Worm (Caenorhabditis elegans) whole organism, L4 larva: Measurements from ENCODE around the gene F48F7.3.

Experiments used
- F26F4.8 ChIP-seq: fragments of 200-800 bp; sonication (Bioruptor generic); conservative IDR thresholded peaks from 2 replicates; pipeline ENCODE4 v1.3.6; 2022; ENCODE audit warnings: missing genetic modification characterization, missing compliant biosample characterization
- F37D6.2 ChIP-seq: sonication (generic microtip); optimal IDR thresholded peaks from 2 replicates; lab custom pipeline; 2016; ENCODE audit warnings: mild to moderate bottlenecking, missing genetic modification characterization, missing compliant biosample characterization
- F44E2.7 ChIP-seq: fragments of 200-800 bp; sonication (Bioruptor generic); IDR thresholded peaks from 2 replicates; pipeline ENCODE4 v2.1.2; 2022; ENCODE audit warnings: missing genetic modification characterization, missing compliant biosample characterization
- F49E8.2 ChIP-seq: sonication (generic microtip); optimal IDR thresholded peaks from 2 replicates; lab custom pipeline; 2016; ENCODE audit warnings: missing compliant biosample characterization, mild to moderate bottlenecking, missing genetic modification characterization, borderline replicate concordance
- T26A8.4 ChIP-seq: fragments of 200-800 bp; sonication (Bioruptor generic); IDR thresholded peaks from 2 replicates; pipeline ENCODE4 v1.3.6; 2022; ENCODE audit warnings: missing genetic modification characterization, missing compliant biosample characterization
- Y105C5A.15 ChIP-seq: fragments of 200-800 bp; sonication (Bioruptor generic); IDR thresholded peaks from 2 replicates; pipeline ENCODE4 v1.3.6; 2022; ENCODE audit warnings: missing genetic modification characterization, missing compliant biosample characterization
- Y48G9A.11 ChIP-seq: fragments of 200-800 bp; sonication (Bioruptor generic); IDR thresholded peaks from 2 replicates; pipeline ENCODE4 v1.3.6; 2022; ENCODE audit warnings: missing genetic modification reagents, missing genetic modification characterization, missing compliant biosample characterization
- Y5F2A.4 ChIP-seq: fragments of 200-800 bp; sonication (Bioruptor generic); optimal IDR thresholded peaks from 2 replicates; lab custom pipeline; 2018; ENCODE audit warnings: mild to moderate bottlenecking, missing genetic modification characterization, missing compliant biosample characterization
- ZK546.5 ChIP-seq, 2 experiments: sonication (generic microtip); optimal IDR thresholded peaks; 2 replicates each; lab custom pipeline; 2017; ENCODE audit warnings: missing biosample characterization in 2 of 2, missing genetic modification characterization in 2 of 2
- aly-2 ChIP-seq: sonication (generic microtip); optimal IDR thresholded peaks from 2 replicates; lab custom pipeline; 2018; ENCODE audit warnings: missing biosample characterization, missing genetic modification characterization
- ama-1 ChIP-seq: fragments of 150-350 bp; optimal IDR thresholded peaks from 2 replicates; lab custom pipeline; 2014; ENCODE audit warnings: inconsistent platforms, mixed read lengths
- ceh-28 ChIP-seq: fragments of 150-350 bp; optimal IDR thresholded peaks from 2 replicates; lab custom pipeline; 2014; ENCODE audit warnings: missing biosample characterization, missing genetic modification reagents, missing genetic modification characterization
- ceh-32 ChIP-seq: sonication (generic microtip); optimal IDR thresholded peaks from 2 replicates; lab custom pipeline; 2016; ENCODE audit warnings: mild to moderate bottlenecking, missing genetic modification characterization, missing compliant biosample characterization; ENCODE audit not compliant: poor library complexity
- ceh-44 ChIP-seq: fragments of 200-800 bp; sonication (Bioruptor generic); IDR thresholded peaks from 2 replicates; pipeline ENCODE4 v1.3.6; 2022; ENCODE audit warnings: missing genetic modification reagents, missing genetic modification characterization, missing compliant biosample characterization
- ceh-62 ChIP-seq: sonication (generic microtip); optimal IDR thresholded peaks from 2 replicates; lab custom pipeline; 2017; ENCODE audit warnings: missing biosample characterization, missing genetic modification characterization
- ceh-82 ChIP-seq: sonication (generic microtip); optimal IDR thresholded peaks from 2 replicates; lab custom pipeline; 2017; ENCODE audit warnings: missing biosample characterization, missing genetic modification characterization
- ces-1 ChIP-seq: fragments of 150-350 bp; sonication (generic microtip); optimal IDR thresholded peaks from 4 replicates; lab custom pipeline; 2014; ENCODE audit warnings: missing biosample characterization, missing genetic modification reagents, missing genetic modification characterization
- ctbp-1 ChIP-seq: fragments of 200-800 bp; sonication (Bioruptor generic); IDR thresholded peaks from 2 replicates; pipeline ENCODE4 v1.3.6; 2022; ENCODE audit warnings: missing genetic modification reagents, missing genetic modification characterization, missing compliant biosample characterization
- daf-12 ChIP-seq: fragments of 150-350 bp; optimal IDR thresholded peaks from 2 replicates; lab custom pipeline; 2014; ENCODE audit warnings: missing biosample characterization, missing genetic modification reagents, missing genetic modification characterization
- daf-19 ChIP-seq: fragments of 200-800 bp; sonication (Bioruptor generic); conservative IDR thresholded peaks from 2 replicates; pipeline ENCODE4 v1.3.6; 2022; ENCODE audit warnings: missing genetic modification characterization, missing compliant biosample characterization
- dmd-6 ChIP-seq: fragments of 200-800 bp; sonication (Bioruptor generic); IDR thresholded peaks from 2 replicates; pipeline ENCODE4 v1.3.6; 2022; ENCODE audit warnings: missing genetic modification reagents, missing genetic modification characterization, missing compliant biosample characterization
- dmd-9 ChIP-seq: fragments of 200-800 bp; sonication (Bioruptor generic); IDR thresholded peaks from 2 replicates; pipeline ENCODE4 v1.3.6; 2022; ENCODE audit warnings: missing genetic modification reagents, missing genetic modification characterization, missing compliant biosample characterization
- egl-43 ChIP-seq: fragments of 200-800 bp; sonication (Bioruptor generic); IDR thresholded peaks from 2 replicates; pipeline ENCODE4 v1.3.6; 2022; ENCODE audit warnings: missing genetic modification reagents, missing genetic modification characterization, missing compliant biosample characterization
- fkh-10 ChIP-seq: fragments of 150-350 bp; optimal IDR thresholded peaks from 2 replicates; lab custom pipeline; 2014; ENCODE audit warnings: missing biosample characterization, missing genetic modification reagents, missing genetic modification characterization
- fos-1 ChIP-seq: fragments of 150-350 bp; optimal IDR thresholded peaks from 2 replicates; lab custom pipeline; 2014; ENCODE audit warnings: missing biosample characterization, missing genetic modification characterization
- hif-1 ChIP-seq, 2 experiments: sonication (generic microtip); optimal IDR thresholded peaks; 2 replicates each; lab custom pipeline; 2016 to 2017; ENCODE audit warnings: missing compliant biosample characterization in 2 of 2, missing genetic modification characterization in 2 of 2, missing genetic modification reagents in 2 of 2, missing genotype in 2 of 2, mild to moderate bottlenecking in 1 of 2
- hlh-11 ChIP-seq: fragments of 200-800 bp; sonication (Bioruptor generic); optimal IDR thresholded peaks from 2 replicates; lab custom pipeline; 2018; ENCODE audit warnings: mild to moderate bottlenecking, missing genetic modification characterization, missing compliant biosample characterization
- hmg-1.1 ChIP-seq: fragments of 200-800 bp; sonication (Bioruptor generic); IDR thresholded peaks from 2 replicates; pipeline ENCODE4 v1.3.6; 2022; ENCODE audit warnings: missing genetic modification reagents, missing genetic modification characterization, missing compliant biosample characterization
- lin-1 ChIP-seq: fragments of 200-800 bp; sonication (Bioruptor generic); IDR thresholded peaks from 2 replicates; pipeline ENCODE4 v1.3.6; 2022; ENCODE audit warnings: missing genetic modification reagents, missing genetic modification characterization, missing compliant biosample characterization
- lin-13 ChIP-seq: fragments of 150-350 bp; optimal IDR thresholded peaks from 2 replicates; lab custom pipeline; 2014; ENCODE audit warnings: missing biosample characterization, missing genetic modification reagents, missing genetic modification characterization
- lin-15B ChIP-seq: fragments of 150-350 bp; sonication (generic microtip); optimal IDR thresholded peaks from 3 replicates; lab custom pipeline; 2014; ENCODE audit warnings: missing biosample characterization, missing genetic modification characterization
- lin-29 ChIP-seq: fragments of 200-800 bp; sonication (Bioruptor generic); IDR thresholded peaks from 2 replicates; pipeline ENCODE4 v1.3.6; 2022; ENCODE audit warnings: missing genetic modification reagents, missing genetic modification characterization, missing compliant biosample characterization
- lin-38 ChIP-seq: fragments of 200-800 bp; sonication (Bioruptor generic); IDR thresholded peaks from 2 replicates; pipeline ENCODE4 v1.3.6; 2022; ENCODE audit warnings: missing genetic modification reagents, missing genetic modification characterization, missing compliant biosample characterization
- lin-39 ChIP-seq: fragments of 150-350 bp; optimal IDR thresholded peaks from 2 replicates; lab custom pipeline; 2014; ENCODE audit warnings: missing biosample characterization, missing genetic modification reagents, missing genetic modification characterization
- mes-2 ChIP-seq: sonication (generic microtip); optimal IDR thresholded peaks from 2 replicates; lab custom pipeline; 2016; ENCODE audit warnings: missing genotype, mild to moderate bottlenecking, missing genetic modification characterization, missing compliant biosample characterization; ENCODE audit not compliant: poor library complexity, severe bottlenecking
- mxl-3 ChIP-seq: fragments of 200-800 bp; sonication (Bioruptor generic); optimal IDR thresholded peaks from 2 replicates; lab custom pipeline; 2018; ENCODE audit warnings: mild to moderate bottlenecking, missing genetic modification characterization, missing compliant biosample characterization
- nhr-102 ChIP-seq: sonication (generic microtip); optimal IDR thresholded peaks from 2 replicates; lab custom pipeline; 2016; ENCODE audit warnings: mild to moderate bottlenecking, missing genetic modification characterization, moderate library complexity, missing compliant biosample characterization
- nhr-111 ChIP-seq: fragments of 200-800 bp; sonication (Bioruptor generic); optimal IDR thresholded peaks from 2 replicates; lab custom pipeline; 2018; ENCODE audit warnings: mild to moderate bottlenecking, missing genetic modification characterization, missing compliant biosample characterization
- nhr-237 ChIP-seq: sonication (generic microtip); optimal IDR thresholded peaks from 2 replicates; lab custom pipeline; 2017; ENCODE audit warnings: missing biosample characterization, missing genetic modification characterization
- nhr-25 ChIP-seq: sonication (generic microtip); optimal IDR thresholded peaks from 2 replicates; lab custom pipeline; 2017; ENCODE audit warnings: missing genetic modification characterization, mild to moderate bottlenecking, missing compliant biosample characterization, antibody characterized with exemption, moderate library complexity, borderline replicate concordance; ENCODE audit not compliant: insufficient read depth
- nhr-41 ChIP-seq: fragments of 200-800 bp; sonication (Bioruptor generic); IDR thresholded peaks from 2 replicates; pipeline ENCODE4 v1.3.6; 2022; ENCODE audit warnings: missing genetic modification reagents, missing genetic modification characterization, missing compliant biosample characterization
- nhr-48 ChIP-seq: sonication (generic microtip); optimal IDR thresholded peaks from 2 replicates; lab custom pipeline; 2016; ENCODE audit warnings: mild to moderate bottlenecking, missing genetic modification characterization, missing compliant biosample characterization
- nhr-6 ChIP-seq: fragments of 150-350 bp; optimal IDR thresholded peaks from 2 replicates; lab custom pipeline; 2014; ENCODE audit warnings: missing biosample characterization, missing genetic modification characterization
- nhr-76 ChIP-seq: fragments of 150-350 bp; optimal IDR thresholded peaks from 2 replicates; lab custom pipeline; 2014; ENCODE audit warnings: missing biosample characterization, missing genetic modification characterization
- nhr-77 ChIP-seq: fragments of 150-350 bp; optimal IDR thresholded peaks from 2 replicates; lab custom pipeline; 2014; ENCODE audit warnings: missing biosample characterization, missing genetic modification characterization
- saeg-2 ChIP-seq: fragments of 200-800 bp; sonication (Bioruptor generic); IDR thresholded peaks from 2 replicates; pipeline ENCODE4 v1.3.6; 2022; ENCODE audit warnings: missing genetic modification reagents, missing genetic modification characterization, missing compliant biosample characterization
- set-16 ChIP-seq: fragments of 200-800 bp; sonication (Bioruptor generic); IDR thresholded peaks from 2 replicates; pipeline ENCODE4 v1.3.6; 2022; ENCODE audit warnings: missing genetic modification reagents, missing genetic modification characterization, missing compliant biosample characterization
- tag-97 ChIP-seq: fragments of 200-800 bp; sonication (Bioruptor generic); IDR thresholded peaks from 2 replicates; pipeline ENCODE4 v1.3.6; 2022; ENCODE audit warnings: missing genetic modification characterization, missing compliant biosample characterization
- tra-1 ChIP-seq: fragments of 200-800 bp; sonication (Bioruptor generic); IDR thresholded peaks from 2 replicates; pipeline ENCODE4 v1.3.6; 2022; ENCODE audit warnings: missing genetic modification reagents, missing genetic modification characterization, missing compliant biosample characterization
- zfp-2 ChIP-seq: sonication (generic microtip); optimal IDR thresholded peaks from 2 replicates; lab custom pipeline; 2016; ENCODE audit warnings: mild to moderate bottlenecking, missing genetic modification characterization, missing compliant biosample characterization
- zip-11 ChIP-seq: fragments of 200-800 bp; sonication (Bioruptor generic); IDR thresholded peaks from 2 replicates; pipeline ENCODE4 v1.3.6; 2022; ENCODE audit warnings: missing genetic modification characterization, missing compliant biosample characterization

The F48F7.3 gene

DNA sequence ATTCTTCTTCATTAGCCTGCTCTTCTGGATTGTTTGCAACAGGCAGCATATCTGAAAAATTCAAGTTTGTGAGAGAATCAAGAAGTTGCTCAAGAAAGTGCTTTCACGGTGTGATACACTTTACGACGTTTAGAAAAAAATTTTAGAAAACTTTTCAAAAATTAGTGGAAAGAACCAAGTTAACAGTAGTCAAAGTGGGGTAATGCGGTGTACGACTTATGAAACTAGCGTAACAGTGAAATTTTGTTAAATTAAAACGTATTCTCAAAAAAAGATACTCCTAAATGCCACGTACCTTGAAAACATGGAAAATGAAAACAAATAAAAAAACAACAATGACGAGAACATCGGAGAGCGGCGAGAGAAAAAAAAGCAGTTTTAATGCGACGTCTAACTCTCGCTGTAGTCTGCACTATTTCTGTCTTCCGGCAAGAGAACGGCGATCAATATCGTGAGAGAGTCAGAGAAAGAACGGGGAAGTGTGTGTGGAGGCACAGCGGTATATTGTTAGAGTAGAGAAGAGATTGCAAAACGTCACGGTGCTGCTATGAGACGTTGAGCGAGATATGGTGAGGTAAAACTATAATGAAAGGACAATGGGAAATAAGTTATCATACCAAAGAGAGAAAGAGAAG lies 46.1 kb upstream of the F48F7.3 start, which contains the start of gene ekl-5:
Gene ekl-5, minus strand, starts transcription at position 51 of the 635 bp plus-strand sequence.
- no peak for TF ChIP-seq ceh-44 (GFP tag; lab: Robert Waterston, UW)
- TF ChIP-seq Y105C5A.15 (GFP tag; lab: Robert Waterston, UW) = no peak
- TF ChIP-seq ceh-28 (tag; lab: Kevin White, UChicago) = peak; percentile 48
- TF ChIP-seq nhr-25 (tag; lab: Kevin White, UChicago) = no peak
- no peak for TF ChIP-seq nhr-41 (GFP tag; lab: Robert Waterston, UW)
- TF ChIP-seq Y48G9A.11 (GFP tag; lab: Robert Waterston, UW) = no peak
- no peak for TF ChIP-seq saeg-2 (GFP tag; lab: Robert Waterston, UW)
- TF ChIP-seq hmg-1.1 (GFP tag; lab: Robert Waterston, UW) = peak; percentile 82
- no peak for TF ChIP-seq nhr-237 (tag; lab: Kevin White, UChicago)
- TF ChIP-seq daf-12 (tag; lab: Kevin White, UChicago) = no peak
- no peak for TF ChIP-seq ceh-62 (tag; lab: Kevin White, UChicago)
- TF ChIP-seq fkh-10 (GFP tag; lab: Kevin White, UChicago) = no peak
- TF ChIP-seq fos-1 (tag; lab: Kevin White, UChicago) = no peak
- peak; percentile 54 for TF ChIP-seq dmd-6 (GFP tag; lab: Robert Waterston, UW)
- no peak for TF ChIP-seq lin-38 (GFP tag; lab: Robert Waterston, UW)
- no peak for TF ChIP-seq aly-2 (tag; lab: Kevin White, UChicago)
- no peak for TF ChIP-seq nhr-76 (tag; lab: Kevin White, UChicago)
- TF ChIP-seq mes-2 (tag; lab: Kevin White, UChicago) = peak; percentile 65
- TF ChIP-seq T26A8.4 (GFP tag; lab: Robert Waterston, UW) = no peak
- no peak for TF ChIP-seq ceh-82 (tag; lab: Kevin White, UChicago)
- no peak for TF ChIP-seq ceh-32
- TF ChIP-seq lin-15B = no peak
- no peak for TF ChIP-seq daf-19 (GFP tag; lab: Robert Waterston, UW)
- peak; percentile 73 for TF ChIP-seq nhr-6 (tag; lab: Kevin White, UChicago)
- TF ChIP-seq Y5F2A.4 (GFP tag; lab: Kevin White, UChicago) = no peak
- peak; percentile 59; the same call in 1 of the 2 replicates for TF ChIP-seq lin-1 (GFP tag; lab: Robert Waterston, UW)
- TF ChIP-seq ctbp-1 (GFP tag; lab: Robert Waterston, UW) = no peak
- no peak for TF ChIP-seq F37D6.2
- TF ChIP-seq F26F4.8 = no peak
- TF ChIP-seq F44E2.7 (GFP tag; lab: Robert Waterston, UW) = no peak
- TF ChIP-seq nhr-102 = no peak
- TF ChIP-seq zip-11 = no peak
- TF ChIP-seq ces-1 (GFP tag; lab: Kevin White, UChicago) = no peak
- no peak for TF ChIP-seq dmd-9 (GFP tag; lab: Robert Waterston, UW)
- no peak for TF ChIP-seq nhr-111 (GFP tag; lab: Kevin White, UChicago)
- no peak for TF ChIP-seq F49E8.2 (tag; lab: Kevin White, UChicago)
- TF ChIP-seq nhr-77 (tag; lab: Kevin White, UChicago) = peak; percentile 10
- peak; percentile 25 for TF ChIP-seq mxl-3 (GFP tag; lab: Kevin White, UChicago)
- TF ChIP-seq lin-39 (tag; lab: Kevin White, UChicago) = no peak
- no peak for TF ChIP-seq ama-1 (lab: Kevin White, UChicago)
- TF ChIP-seq egl-43 (GFP tag; lab: Robert Waterston, UW) = no peak
- peak in 1 of 2 experiments; percentile 43 for TF ChIP-seq hif-1 (tag; optimal IDR thresholded peaks at IDR 0.05; lab: Kevin White, UChicago)
- no peak for TF ChIP-seq zfp-2 (tag; lab: Kevin White, UChicago)
- TF ChIP-seq tra-1 (GFP tag; lab: Robert Waterston, UW) = no peak
- TF ChIP-seq nhr-48 (tag; lab: Kevin White, UChicago) = no peak
- TF ChIP-seq tag-97 = no peak
- TF ChIP-seq lin-13 (GFP tag; lab: Kevin White, UChicago) = no peak
- no peak for TF ChIP-seq lin-29 (GFP tag; lab: Robert Waterston, UW)
- TF ChIP-seq ZK546.5 (tag; optimal IDR thresholded peaks at IDR 0.05; lab: Kevin White, UChicago) = no peak
- TF ChIP-seq set-16 (GFP tag; lab: Robert Waterston, UW) = no peak
- TF ChIP-seq hlh-11 (tag; lab: Kevin White, UChicago) = peak; percentile 78
